Worm (Caenorhabditis elegans) whole organism, young adult: Measurements from ENCODE around the gene hphd-1.

Experiments
- B0019.2 ChIP-seq: fragments of 200-800 bp; sonication (Bioruptor generic); conservative IDR thresholded peaks from 2 replicates; pipeline ENCODE4 v1.3.6; 2022; ENCODE audit warnings: missing genetic modification reagents, missing genetic modification characterization, missing compliant biosample characterization
- B0261.1 ChIP-seq: sonication (generic microtip); optimal IDR thresholded peaks from 2 replicates; lab custom pipeline; 2016; ENCODE audit warnings: mild to moderate bottlenecking, missing genetic modification characterization, moderate library complexity, missing compliant biosample characterization
- D2030.7 ChIP-seq: fragments of 200-800 bp; sonication (Bioruptor generic); IDR thresholded peaks from 2 replicates; pipeline ENCODE4 v1.3.6; 2022; ENCODE audit warnings: missing genetic modification reagents, missing genetic modification characterization, missing compliant biosample characterization
- F22D6.2 ChIP-seq: sonication (generic microtip); optimal IDR thresholded peaks from 2 replicates; lab custom pipeline; 2016; ENCODE audit warnings: mild to moderate bottlenecking, missing genetic modification characterization, missing compliant biosample characterization
- F33H1.4 ChIP-seq: fragments of 200-800 bp; sonication (Bioruptor generic); IDR thresholded peaks from 2 replicates; pipeline ENCODE4 v1.3.6; 2022; ENCODE audit warnings: missing genetic modification reagents, missing genetic modification characterization, missing compliant biosample characterization
- F52B5.7 ChIP-seq: sonication (generic microtip); optimal IDR thresholded peaks from 2 replicates; lab custom pipeline; 2016; ENCODE audit warnings: mild to moderate bottlenecking, missing genetic modification characterization, missing compliant biosample characterization
- F55B11.4 ChIP-seq: sonication (generic microtip); optimal IDR thresholded peaks from 2 replicates; lab custom pipeline; 2016; ENCODE audit warnings: missing compliant biosample characterization, missing genetic modification characterization, borderline replicate concordance; ENCODE audit not compliant: insufficient read depth
- K11D2.4 ChIP-seq: fragments of 200-800 bp; sonication (Bioruptor generic); IDR thresholded peaks from 2 replicates; pipeline ENCODE4 v1.3.6; 2022; ENCODE audit warnings: missing genetic modification reagents, missing genetic modification characterization, missing compliant biosample characterization
- K12H6.12 ChIP-seq: fragments of 200-800 bp; sonication (Bioruptor generic); optimal IDR thresholded peaks from 2 replicates; lab custom pipeline; 2018; ENCODE audit warnings: mild to moderate bottlenecking, missing genetic modification characterization, missing compliant biosample characterization
- T26A5.8 ChIP-seq: sonication (generic microtip); optimal IDR thresholded peaks from 2 replicates; lab custom pipeline; 2016; ENCODE audit warnings: missing genetic modification characterization, missing compliant biosample characterization
- Y56A3A.18 ChIP-seq: fragments of 200-800 bp; sonication (Bioruptor generic); IDR thresholded peaks from 2 replicates; pipeline ENCODE4 v1.3.6; 2022; ENCODE audit warnings: missing genetic modification reagents, missing genetic modification characterization, missing compliant biosample characterization
- aptf-3 ChIP-seq: fragments of 200-800 bp; sonication (Bioruptor generic); IDR thresholded peaks from 2 replicates; pipeline ENCODE4 v1.3.6; 2022; ENCODE audit warnings: missing genetic modification characterization, missing compliant biosample characterization
- athp-1 ChIP-seq: sonication (generic microtip); optimal IDR thresholded peaks from 2 replicates; lab custom pipeline; 2017; ENCODE audit warnings: mild to moderate bottlenecking, missing genetic modification characterization, missing compliant biosample characterization
- bed-2 ChIP-seq: fragments of 200-800 bp; sonication (Bioruptor generic); IDR thresholded peaks from 2 replicates; pipeline ENCODE4 v1.3.6; 2022; ENCODE audit warnings: missing genetic modification reagents, missing genetic modification characterization, missing compliant biosample characterization
- ccch-3 ChIP-seq: fragments of 200-800 bp; sonication (Bioruptor generic); optimal IDR thresholded peaks from 2 replicates; lab custom pipeline; 2018; ENCODE audit warnings: mild to moderate bottlenecking, missing genetic modification characterization, missing compliant biosample characterization
- cebp-2 ChIP-seq: fragments of 200-800 bp; sonication (Bioruptor generic); IDR thresholded peaks from 2 replicates; pipeline ENCODE4 v1.3.6; 2022; ENCODE audit warnings: missing genetic modification characterization, missing compliant biosample characterization
- ceh-27 ChIP-seq: fragments of 200-800 bp; sonication (Bioruptor generic); optimal IDR thresholded peaks from 2 replicates; lab custom pipeline; 2018; ENCODE audit warnings: mild to moderate bottlenecking, missing genetic modification characterization, moderate library complexity, missing compliant biosample characterization
- ceh-91 ChIP-seq: fragments of 200-800 bp; sonication (Bioruptor generic); IDR thresholded peaks from 2 replicates; pipeline ENCODE4 v1.3.6; 2022; ENCODE audit warnings: missing genetic modification reagents, missing genetic modification characterization, missing compliant biosample characterization
- chd-7 ChIP-seq: sonication (generic microtip); optimal IDR thresholded peaks from 2 replicates; lab custom pipeline; 2016; ENCODE audit warnings: mild to moderate bottlenecking, missing genetic modification characterization, moderate library complexity, missing compliant biosample characterization
- dpff-1 ChIP-seq: sonication (generic microtip); optimal IDR thresholded peaks from 2 replicates; lab custom pipeline; 2017; ENCODE audit warnings: mild to moderate bottlenecking, missing genetic modification characterization, missing compliant biosample characterization
- efl-1 ChIP-seq: fragments of 150-350 bp; optimal IDR thresholded peaks from 2 replicates; lab custom pipeline; 2014; ENCODE audit warnings: missing biosample characterization, missing genetic modification reagents, missing genetic modification characterization
- egl-44 ChIP-seq: fragments of 200-800 bp; sonication (Bioruptor generic); IDR thresholded peaks from 2 replicates; pipeline ENCODE4 v1.3.6; 2022; ENCODE audit warnings: missing genetic modification reagents, missing genetic modification characterization, missing compliant biosample characterization
- ets-4 ChIP-seq: fragments of 200-800 bp; sonication (Bioruptor generic); optimal IDR thresholded peaks from 2 replicates; lab custom pipeline; 2018; ENCODE audit warnings: mild to moderate bottlenecking, missing genetic modification characterization, missing compliant biosample characterization
- hlh-26 ChIP-seq: fragments of 200-800 bp; sonication (Bioruptor generic); conservative IDR thresholded peaks from 2 replicates; pipeline ENCODE4 v1.3.6; 2022; ENCODE audit warnings: missing genetic modification reagents, missing genetic modification characterization, missing compliant biosample characterization
- hrde-1 ChIP-seq: sonication (generic microtip); optimal IDR thresholded peaks from 2 replicates; lab custom pipeline; 2016; ENCODE audit warnings: missing genetic modification characterization, mild to moderate bottlenecking, missing compliant biosample characterization, moderate library complexity, missing genotype, missing genetic modification reagents, borderline replicate concordance
- hsf-1 ChIP-seq: fragments of 200-800 bp; sonication (Bioruptor generic); IDR thresholded peaks from 2 replicates; pipeline ENCODE4 v1.3.6; 2022; ENCODE audit warnings: missing genetic modification reagents, missing genetic modification characterization, missing compliant biosample characterization
- let-526 ChIP-seq: fragments of 200-800 bp; sonication (Bioruptor generic); IDR thresholded peaks from 2 replicates; pipeline ENCODE4 v1.3.6; 2022; ENCODE audit warnings: missing genetic modification reagents, missing genetic modification characterization, missing compliant biosample characterization
- lin-54 ChIP-seq: fragments of 200-800 bp; sonication (Bioruptor generic); optimal IDR thresholded peaks from 2 replicates; lab custom pipeline; 2018; ENCODE audit warnings: mild to moderate bottlenecking, missing genetic modification characterization, missing compliant biosample characterization
- lir-1 ChIP-seq: fragments of 200-800 bp; sonication (Bioruptor generic); conservative IDR thresholded peaks from 2 replicates; pipeline ENCODE4 v1.3.6; 2022; ENCODE audit warnings: missing genetic modification reagents, missing genetic modification characterization, missing compliant biosample characterization
- madf-3 ChIP-seq: fragments of 200-800 bp; sonication (Bioruptor generic); IDR thresholded peaks from 2 replicates; pipeline ENCODE4 v1.3.6; 2022; ENCODE audit warnings: missing genetic modification reagents, missing genetic modification characterization, missing compliant biosample characterization
- madf-6 ChIP-seq: fragments of 200-800 bp; sonication (Bioruptor generic); IDR thresholded peaks from 2 replicates; pipeline ENCODE4 v1.3.6; 2022; ENCODE audit warnings: missing genetic modification reagents, missing genetic modification characterization, missing compliant biosample characterization
- mes-4 ChIP-seq: sonication (generic microtip); optimal IDR thresholded peaks from 2 replicates; lab custom pipeline; 2016; ENCODE audit warnings: missing genotype, missing genetic modification characterization, missing compliant biosample characterization
- nfya-1 ChIP-seq: sonication (generic microtip); optimal IDR thresholded peaks from 2 replicates; lab custom pipeline; 2017; ENCODE audit warnings: antibody characterized with exemption, missing compliant biosample characterization, missing genetic modification characterization, borderline replicate concordance; ENCODE audit not compliant: insufficient read depth
- nfya-2 ChIP-seq: fragments of 200-800 bp; sonication (Bioruptor generic); IDR thresholded peaks from 2 replicates; pipeline ENCODE4 v1.3.6; 2022; ENCODE audit warnings: missing genetic modification reagents, missing genetic modification characterization, missing compliant biosample characterization
- nfyb-1 ChIP-seq: fragments of 200-800 bp; sonication (Bioruptor generic); IDR thresholded peaks from 2 replicates; pipeline ENCODE4 v1.3.6; 2022; ENCODE audit warnings: missing genetic modification reagents, missing genetic modification characterization, missing compliant biosample characterization
- pbrm-1 ChIP-seq: fragments of 200-800 bp; sonication (Bioruptor generic); IDR thresholded peaks from 2 replicates; pipeline ENCODE4 v1.3.6; 2022; ENCODE audit warnings: missing genetic modification reagents, missing genetic modification characterization, missing compliant biosample characterization
- pha-4 ChIP-seq: fragments of 150-350 bp; sonication (generic microtip); optimal IDR thresholded peaks from 2 replicates; lab custom pipeline; 2014; ENCODE audit warnings: missing biosample characterization, missing genetic modification reagents, missing genetic modification characterization
- rcor-1 ChIP-seq: fragments of 200-800 bp; sonication (Bioruptor generic); IDR thresholded peaks from 2 replicates; pipeline ENCODE4 v1.3.6; 2022; ENCODE audit warnings: missing genetic modification reagents, missing genetic modification characterization, missing compliant biosample characterization
- rec-8 ChIP-seq, 2 experiments: sonication (generic microtip); optimal IDR thresholded peaks; 2 replicates each; lab custom pipeline; 2016; ENCODE audit warnings: mild to moderate bottlenecking in 2 of 2, missing genetic modification characterization in 2 of 2, missing genetic modification reagents in 2 of 2, missing genotype in 2 of 2, missing biosample characterization in 1 of 2, missing compliant biosample characterization in 1 of 2, moderate library complexity in 1 of 2
- rpc-1 ChIP-seq, 2 experiments: fragments of 150-350 bp in 1 of 2; sonication (generic microtip) in 1 of 2; optimal IDR thresholded peaks; 2 replicates each; lab custom pipeline; 2014 to 2018; ENCODE audit warnings: missing biosample characterization in 1 of 2, missing genetic modification characterization in 1 of 2, missing genetic modification reagents in 1 of 2, missing genotype in 1 of 2
- sdz-38 ChIP-seq: sonication (generic microtip); optimal IDR thresholded peaks from 2 replicates; lab custom pipeline; 2016; ENCODE audit warnings: missing genotype, missing genetic modification characterization, missing compliant biosample characterization
- sptf-2 ChIP-seq: fragments of 200-800 bp; sonication (Bioruptor generic); optimal IDR thresholded peaks from 2 replicates; lab custom pipeline; 2018; ENCODE audit warnings: mild to moderate bottlenecking, missing genetic modification characterization, missing compliant biosample characterization
- tbp1 ChIP-seq: fragments of 200-800 bp; sonication (Bioruptor generic); optimal IDR thresholded peaks from 2 replicates; lab custom pipeline; 2018; ENCODE audit warnings: mild to moderate bottlenecking, missing genetic modification characterization, missing compliant biosample characterization
- unc-130 ChIP-seq: sonication (generic microtip); optimal IDR thresholded peaks from 2 replicates; lab custom pipeline; 2016; ENCODE audit warnings: missing genetic modification reagents, missing genetic modification characterization, missing compliant biosample characterization
- unc-62 ChIP-seq: fragments of 150-350 bp; optimal IDR thresholded peaks from 2 replicates; lab custom pipeline; 2014; ENCODE audit warnings: missing biosample characterization, missing genetic modification reagents, missing genetic modification characterization
- ztf-26 ChIP-seq: sonication (generic microtip); optimal IDR thresholded peaks from 2 replicates; lab custom pipeline; 2017; ENCODE audit warnings: missing genetic modification characterization, missing compliant biosample characterization
- ztf-28 ChIP-seq: fragments of 200-800 bp; sonication (Bioruptor generic); IDR thresholded peaks from 2 replicates; pipeline ENCODE4 v1.3.6; 2022; ENCODE audit warnings: missing genetic modification reagents, missing genetic modification characterization, missing compliant biosample characterization

hphd-1 gene

DNA sequence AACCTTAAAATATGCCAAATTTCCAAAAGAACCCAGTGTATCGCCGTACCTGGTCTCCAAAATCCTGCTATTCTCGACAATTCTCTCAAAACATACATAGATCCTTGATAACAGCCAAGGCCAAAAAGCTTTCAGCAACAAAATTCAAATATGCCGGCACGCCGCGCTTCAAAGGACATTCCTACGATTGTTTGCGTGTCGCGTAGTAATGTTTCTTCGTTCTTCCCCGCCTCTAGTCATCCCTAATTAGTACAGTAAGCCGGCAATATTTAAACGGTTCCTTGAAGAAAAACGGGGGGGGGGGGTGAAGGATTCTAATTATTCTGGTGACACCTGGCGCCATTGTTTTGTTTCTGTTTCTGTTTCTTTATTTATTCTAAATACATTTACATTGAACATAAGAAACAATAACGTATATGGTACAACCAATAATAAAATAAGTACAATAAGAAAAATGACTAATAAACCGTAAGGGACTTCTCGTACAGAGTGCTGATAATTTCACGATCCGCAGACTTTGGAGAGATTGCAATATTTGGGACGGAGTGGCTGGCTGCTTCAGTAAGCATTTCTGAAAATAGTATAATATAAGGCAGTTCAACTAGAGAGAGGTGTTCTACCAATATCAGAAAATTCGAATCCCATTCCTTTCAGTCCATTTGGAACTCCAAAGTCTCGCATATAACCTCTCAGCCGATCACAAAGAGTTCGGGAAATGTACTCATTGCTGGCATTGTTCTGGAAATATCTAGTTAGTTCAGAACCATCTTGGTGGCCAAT is 2.2 kb downstream of the hphd-1 start (continued):
- no peak for TF ChIP-seq efl-1 (GFP tag; lab: Kevin White, UChicago)
- TF ChIP-seq unc-62 (GFP tag; lab: Kevin White, UChicago) = no peak
- no peak for TF ChIP-seq sdz-38 (tag; lab: Kevin White, UChicago)
- no peak for TF ChIP-seq nfya-2 (GFP tag; lab: Robert Waterston, UW)
- no peak for TF ChIP-seq rcor-1 (GFP tag; lab: Robert Waterston, UW)
- peak; percentile 77 for TF ChIP-seq ztf-26 (tag; lab: Kevin White, UChicago)
- TF ChIP-seq ccch-3 (GFP tag; lab: Kevin White, UChicago) = no peak
- no peak for TF ChIP-seq B0019.2 (GFP tag; lab: Robert Waterston, UW)
- TF ChIP-seq madf-3 = 0 out of 2 replicates have a peak, but pooled peaks have one; percentile 62
- TF ChIP-seq ceh-27 = no peak
- no peak for TF ChIP-seq hrde-1 (tag; lab: Kevin White, UChicago)
- no peak for TF ChIP-seq hlh-26 (GFP tag; lab: Robert Waterston, UW)
- no peak for TF ChIP-seq aptf-3 (GFP tag; lab: Robert Waterston, UW)
- peak; percentile 81 for TF ChIP-seq F52B5.7 (tag; lab: Kevin White, UChicago)
- 0 out of 2 replicates have a peak, but pooled peaks have one; percentile 51 for TF ChIP-seq cebp-2 (GFP tag; lab: Robert Waterston, UW)
- TF ChIP-seq rpc-1 (optimal IDR thresholded peaks at IDR 0.05; lab: Kevin White, UChicago) = no peak
- no peak for TF ChIP-seq rpc-1 (tag; optimal IDR thresholded peaks at IDR 0.05; lab: Kevin White, UChicago)
- TF ChIP-seq K12H6.12 (tag; lab: Kevin White, UChicago) = no peak
- peak; percentile 54; the same call in 1 of the 2 replicates for TF ChIP-seq pbrm-1 (GFP tag; lab: Robert Waterston, UW)
- no peak for TF ChIP-seq dpff-1 (tag; lab: Kevin White, UChicago)
- TF ChIP-seq F33H1.4 (GFP tag; lab: Robert Waterston, UW) = no peak
- TF ChIP-seq lir-1 (GFP tag; lab: Robert Waterston, UW) = no peak
- TF ChIP-seq F55B11.4 (tag; lab: Kevin White, UChicago) = no peak
- TF ChIP-seq bed-2 = no peak
- TF ChIP-seq unc-130 (GFP tag; lab: Kevin White, UChicago) = no peak
- TF ChIP-seq pha-4 (tag; lab: Kevin White, UChicago) = no peak
- TF ChIP-seq sptf-2 (GFP tag; lab: Kevin White, UChicago) = no peak
- no peak for TF ChIP-seq ets-4
- no peak for TF ChIP-seq mes-4 (tag; lab: Kevin White, UChicago)
- TF ChIP-seq nfya-1 (tag; lab: Kevin White, UChicago) = no peak
- TF ChIP-seq rec-8 (tag; optimal IDR thresholded peaks at IDR 0.05; lab: Kevin White, UChicago) = no peak
- TF ChIP-seq madf-6 (GFP tag; lab: Robert Waterston, UW) = peak; percentile 24; the same call in 1 of the 2 replicates
- TF ChIP-seq chd-7 = peak; percentile 84
- TF ChIP-seq tbp1 (GFP tag; lab: Kevin White, UChicago) = peak; percentile 54
- peak; percentile 70; the same call in 1 of the 2 replicates for TF ChIP-seq nfyb-1 (GFP tag; lab: Robert Waterston, UW)
- TF ChIP-seq ceh-91 (GFP tag; lab: Robert Waterston, UW) = no peak
- no peak for TF ChIP-seq T26A5.8
- peak; percentile 21 for TF ChIP-seq lin-54
- no peak for TF ChIP-seq B0261.1 (tag; lab: Kevin White, UChicago)
- peak; percentile 55 for TF ChIP-seq F22D6.2 (tag; lab: Kevin White, UChicago)
- TF ChIP-seq athp-1 (tag; lab: Kevin White, UChicago) = peak; percentile 43
- TF ChIP-seq ztf-28 = no peak
- TF ChIP-seq let-526 (GFP tag; lab: Robert Waterston, UW) = no peak
- peak; percentile 49; the same call in 1 of the 2 replicates for TF ChIP-seq K11D2.4 (GFP tag; lab: Robert Waterston, UW)
- TF ChIP-seq hsf-1 (GFP tag; lab: Robert Waterston, UW) = peak; percentile 61; the same call in 1 of the 2 replicates
- no peak for TF ChIP-seq D2030.7 (GFP tag; lab: Robert Waterston, UW)
- peak; percentile 92 for TF ChIP-seq Y56A3A.18 (GFP tag; lab: Robert Waterston, UW)
- TF ChIP-seq egl-44 (GFP tag; lab: Robert Waterston, UW) = 0 out of 2 replicates have a peak, but pooled peaks have one; percentile 20
